Worm (Caenorhabditis elegans) whole organism, young adult: ENCODE data around the gene cnc-9.

Source experiments
- F33H1.4 ChIP-seq: fragments of 200-800 bp; sonication (Bioruptor generic); IDR thresholded peaks from 2 replicates; pipeline ENCODE4 v1.3.6; 2022; ENCODE audit warnings: missing genetic modification reagents, missing genetic modification characterization, missing compliant biosample characterization
- hlh-26 ChIP-seq: fragments of 200-800 bp; sonication (Bioruptor generic); conservative IDR thresholded peaks from 2 replicates; pipeline ENCODE4 v1.3.6; 2022; ENCODE audit warnings: missing genetic modification reagents, missing genetic modification characterization, missing compliant biosample characterization
- madf-8 ChIP-seq: fragments of 200-800 bp; sonication (Bioruptor generic); conservative IDR thresholded peaks from 2 replicates; pipeline ENCODE4 v1.3.6; 2022; ENCODE audit warnings: missing genetic modification reagents, missing genetic modification characterization, missing compliant biosample characterization
- ztf-28 ChIP-seq: fragments of 200-800 bp; sonication (Bioruptor generic); IDR thresholded peaks from 2 replicates; pipeline ENCODE4 v1.3.6; 2022; ENCODE audit warnings: missing genetic modification reagents, missing genetic modification characterization, missing compliant biosample characterization

ce11 chrV:7437538-7437937 is 37.5 kb upstream of the cnc-9 start, which contains the start of gene F25E5.9:
- no peak for TF ChIP-seq ztf-28
- no peak for TF ChIP-seq madf-8 (GFP tag; lab: Robert Waterston, UW)
- no peak for TF ChIP-seq hlh-26 (GFP tag; lab: Robert Waterston, UW)
- TF ChIP-seq F33H1.4 = no peak
